Fruit fly (Drosophila melanogaster) whole organism, embryonic: Measurements from ENCODE around the gene CG4297.

Source experiments
- Adf1 ChIP-seq: fragments of 200-800 bp; sonication (Bioruptor generic); IDR thresholded peaks from 2 replicates; pipeline ENCODE4 v1.3.6; 2022; ENCODE audit warnings: missing biosample characterization, missing genetic modification characterization
- CG10431 ChIP-seq: fragments of 200-800 bp; sonication (Bioruptor generic); optimal IDR thresholded peaks from 3 replicates; lab custom pipeline; 2018; ENCODE audit warnings: missing biosample characterization, mild to moderate bottlenecking, missing genetic modification characterization
- CG10959 ChIP-seq: fragments of 200-800 bp; sonication (Bioruptor generic); IDR thresholded peaks from 2 replicates; pipeline ENCODE4 v1.3.6; 2022; ENCODE audit warnings: missing biosample characterization, missing genetic modification characterization
- CG10979 ChIP-seq: fragments of 200-800 bp; sonication (Bioruptor generic); optimal IDR thresholded peaks from 2 replicates; lab custom pipeline; 2018; ENCODE audit warnings: missing biosample characterization, mild to moderate bottlenecking, missing genetic modification characterization, moderate library complexity
- CG11093 ChIP-seq: fragments of 200-800 bp; sonication (Bioruptor generic); IDR thresholded peaks from 3 replicates; pipeline ENCODE4 v1.3.6; 2022; ENCODE audit warnings: missing biosample characterization, missing genetic modification characterization
- CG12071 ChIP-seq: fragments of 200-800 bp; sonication (Bioruptor generic); optimal IDR thresholded peaks from 3 replicates; lab custom pipeline; 2018; ENCODE audit warnings: missing biosample characterization, mild to moderate bottlenecking, missing genetic modification characterization
- CG12219 ChIP-seq: fragments of 200-800 bp; sonication (Bioruptor generic); optimal IDR thresholded peaks from 3 replicates; lab custom pipeline; 2018; ENCODE audit warnings: missing biosample characterization, mild to moderate bottlenecking, missing genetic modification characterization
- CG13296 ChIP-seq: fragments of 200-800 bp; sonication (Bioruptor generic); optimal IDR thresholded peaks from 3 replicates; lab custom pipeline; 2018; ENCODE audit warnings: missing biosample characterization, mild to moderate bottlenecking, missing genetic modification characterization
- CG13894 ChIP-seq: fragments of 200-800 bp; sonication (Bioruptor generic); optimal IDR thresholded peaks from 3 replicates; lab custom pipeline; 2018; ENCODE audit warnings: missing biosample characterization, mild to moderate bottlenecking, missing genetic modification characterization, moderate library complexity
- CG14441 ChIP-seq: fragments of 200-800 bp; sonication (Bioruptor generic); IDR thresholded peaks from 2 replicates; pipeline ENCODE4 v1.3.6; 2022; ENCODE audit warnings: missing biosample characterization, missing genetic modification characterization
- CG15479 ChIP-seq: fragments of 200-800 bp; sonication (Bioruptor generic); optimal IDR thresholded peaks from 3 replicates; lab custom pipeline; 2019; ENCODE audit warnings: missing biosample characterization, mild to moderate bottlenecking, missing genetic modification characterization, moderate library complexity
- CG2199 ChIP-seq: fragments of 200-800 bp; sonication (Bioruptor generic); IDR thresholded peaks from 3 replicates; pipeline ENCODE4 v1.3.6; 2022; ENCODE audit warnings: missing biosample characterization, missing genetic modification characterization
- CG4328 ChIP-seq: fragments of 200-800 bp; sonication (Bioruptor generic); optimal IDR thresholded peaks from 3 replicates; lab custom pipeline; 2017; ENCODE audit warnings: missing biosample characterization, missing genetic modification reagents, missing genetic modification characterization
- CG4424 ChIP-seq: fragments of 200-800 bp; sonication (Bioruptor generic); optimal IDR thresholded peaks from 3 replicates; lab custom pipeline; 2016; ENCODE audit warnings: missing biosample characterization, missing genetic modification characterization
- CG4617 ChIP-seq: fragments of 200-800 bp; sonication (Bioruptor generic); optimal IDR thresholded peaks from 3 replicates; lab custom pipeline; 2016; ENCODE audit warnings: missing biosample characterization, missing genetic modification characterization, borderline replicate concordance
- CG4730 ChIP-seq: fragments of 200-800 bp; sonication (Bioruptor generic); IDR thresholded peaks from 2 replicates; pipeline ENCODE4 v1.3.6; 2022; ENCODE audit warnings: missing biosample characterization, missing genetic modification characterization
- CG7556 ChIP-seq: fragments of 200-800 bp; sonication (Bioruptor generic); optimal IDR thresholded peaks from 2 replicates; lab custom pipeline; 2017; ENCODE audit warnings: missing biosample characterization, mild to moderate bottlenecking, missing genetic modification characterization
- CG7928 ChIP-seq: fragments of 200-800 bp; sonication (Bioruptor generic); optimal IDR thresholded peaks from 2 replicates; lab custom pipeline; 2017; ENCODE audit warnings: missing biosample characterization, mild to moderate bottlenecking, missing genetic modification characterization
- CG8765 ChIP-seq: fragments of 200-800 bp; sonication (Bioruptor generic); IDR thresholded peaks from 2 replicates; pipeline ENCODE4 v1.3.6; 2022; ENCODE audit warnings: missing biosample characterization, missing genetic modification characterization
- CG9727 ChIP-seq: fragments of 200-800 bp; sonication (Bioruptor generic); optimal IDR thresholded peaks from 3 replicates; lab custom pipeline; 2017; ENCODE audit warnings: missing biosample characterization, mild to moderate bottlenecking, missing genetic modification characterization
- Dad ChIP-seq: fragments of 200-800 bp; sonication (Bioruptor generic); optimal IDR thresholded peaks from 3 replicates; lab custom pipeline; 2016; ENCODE audit warnings: missing biosample characterization, missing genetic modification characterization
- Dip3 ChIP-seq: fragments of 200-800 bp; sonication (Bioruptor generic); optimal IDR thresholded peaks from 3 replicates; lab custom pipeline; 2016; ENCODE audit warnings: missing biosample characterization, missing genetic modification characterization
- Doc2 ChIP-seq: fragments of 200-800 bp; sonication (Bioruptor generic); IDR thresholded peaks from 2 replicates; pipeline ENCODE4 v1.3.6; 2022; ENCODE audit warnings: missing biosample characterization, missing genetic modification characterization
- Lim3 ChIP-seq: fragments of 200-800 bp; sonication (Bioruptor generic); IDR thresholded peaks from 2 replicates; pipeline ENCODE4 v1.3.6; 2022; ENCODE audit warnings: missing biosample characterization, missing genetic modification characterization
- MBD-R2 ChIP-seq: fragments of 200-800 bp; sonication (Bioruptor generic); IDR thresholded peaks from 2 replicates; pipeline ENCODE4 v1.3.6; 2022; ENCODE audit warnings: missing biosample characterization, missing genetic modification characterization
- MESR4 ChIP-seq: fragments of 200-800 bp; sonication (Bioruptor generic); optimal IDR thresholded peaks from 2 replicates; lab custom pipeline; 2018; ENCODE audit warnings: missing biosample characterization, mild to moderate bottlenecking, missing genetic modification characterization, moderate library complexity
- Mrtf ChIP-seq: fragments of 200-800 bp; sonication (Bioruptor generic); IDR thresholded peaks from 3 replicates; pipeline ENCODE4 v1.3.6; 2022; ENCODE audit warnings: missing biosample characterization, missing genetic modification characterization
- Nf-YC ChIP-seq: fragments of 200-800 bp; optimal IDR thresholded peaks from 3 replicates; lab custom pipeline; 2019; ENCODE audit warnings: missing biosample characterization, mild to moderate bottlenecking, missing genetic modification characterization, moderate library complexity
- NfI ChIP-seq: fragments of 200-800 bp; sonication (Bioruptor generic); optimal IDR thresholded peaks from 3 replicates; lab custom pipeline; 2018; ENCODE audit warnings: missing biosample characterization, mild to moderate bottlenecking, missing genetic modification characterization, moderate library complexity
- Poxn ChIP-seq: fragments of 200-800 bp; sonication (Bioruptor generic); IDR thresholded peaks from 2 replicates; pipeline ENCODE4 v1.3.6; 2022; ENCODE audit warnings: missing biosample characterization, missing genetic modification characterization
- Ptx1 ChIP-seq: fragments of 200-800 bp; sonication (Bioruptor generic); IDR thresholded peaks from 2 replicates; pipeline ENCODE4 v1.3.6; 2022; ENCODE audit warnings: missing biosample characterization, missing genetic modification characterization
- Six4 ChIP-seq: fragments of 200-800 bp; sonication (Bioruptor generic); optimal IDR thresholded peaks from 2 replicates; lab custom pipeline; 2016; ENCODE audit warnings: missing biosample characterization, missing genetic modification characterization
- Sry-δ ChIP-seq: fragments of 200-800 bp; sonication (Bioruptor generic); optimal IDR thresholded peaks from 2 replicates; lab custom pipeline; 2016; ENCODE audit warnings: missing biosample characterization, missing genetic modification characterization
- TFAM ChIP-seq: fragments of 200-800 bp; sonication (Bioruptor generic); optimal IDR thresholded peaks from 2 replicates; lab custom pipeline; 2017; ENCODE audit warnings: missing biosample characterization, missing genetic modification characterization, inconsistent platforms
- ase ChIP-seq: fragments of 200-800 bp; sonication (Bioruptor generic); IDR thresholded peaks from 3 replicates; pipeline ENCODE4 v1.3.6; 2022; ENCODE audit warnings: missing biosample characterization, missing genetic modification characterization
- ash1 ChIP-seq: fragments of 200-800 bp; sonication (Bioruptor generic); optimal IDR thresholded peaks from 2 replicates; lab custom pipeline; 2018; ENCODE audit warnings: missing biosample characterization, mild to moderate bottlenecking, missing genetic modification characterization
- bcd ChIP-seq: fragments of 200-800 bp; sonication (Bioruptor generic); optimal IDR thresholded peaks from 2 replicates; lab custom pipeline; 2017; ENCODE audit warnings: missing biosample characterization, mild to moderate bottlenecking, missing genetic modification characterization
- btn ChIP-seq: fragments of 200-800 bp; sonication (Bioruptor generic); optimal IDR thresholded peaks from 2 replicates; lab custom pipeline; 2016; ENCODE audit warnings: missing biosample characterization, missing genetic modification characterization
- cg ChIP-seq: fragments of 200-800 bp; sonication (Bioruptor generic); optimal IDR thresholded peaks from 3 replicates; lab custom pipeline; 2019; ENCODE audit warnings: missing biosample characterization, mild to moderate bottlenecking, missing genetic modification characterization, moderate library complexity
- cwo ChIP-seq: fragments of 200-800 bp; sonication (Bioruptor generic); optimal IDR thresholded peaks from 3 replicates; lab custom pipeline; 2017; ENCODE audit warnings: missing biosample characterization, missing genetic modification characterization, mild to moderate bottlenecking, moderate library complexity, missing genetic modification reagents
- grau ChIP-seq: fragments of 200-800 bp; optimal IDR thresholded peaks from 3 replicates; lab custom pipeline; 2019; ENCODE audit warnings: missing biosample characterization, mild to moderate bottlenecking, missing genetic modification characterization, moderate library complexity
- gsb ChIP-seq: fragments of 200-800 bp; sonication (Bioruptor generic); IDR thresholded peaks from 2 replicates; pipeline ENCODE4 v1.3.6; 2022; ENCODE audit warnings: missing biosample characterization, missing genetic modification characterization
- jigr1 ChIP-seq: fragments of 200-800 bp; sonication (Bioruptor generic); IDR thresholded peaks from 3 replicates; pipeline ENCODE4 v1.3.6; 2022; ENCODE audit warnings: missing biosample characterization, missing genetic modification characterization
- luna ChIP-seq: fragments of 200-800 bp; sonication (Bioruptor generic); optimal IDR thresholded peaks from 2 replicates; lab custom pipeline; 2016; ENCODE audit warnings: missing biosample characterization, missing genetic modification characterization
- mirr ChIP-seq: fragments of 200-800 bp; sonication (Bioruptor generic); optimal IDR thresholded peaks from 3 replicates; lab custom pipeline; 2018; ENCODE audit warnings: missing biosample characterization, mild to moderate bottlenecking, missing genetic modification characterization
- pita ChIP-seq: fragments of 200-800 bp; sonication (Bioruptor generic); optimal IDR thresholded peaks from 2 replicates; lab custom pipeline; 2017; ENCODE audit warnings: missing biosample characterization, mild to moderate bottlenecking, missing genetic modification characterization
- sim ChIP-seq: fragments of 200-800 bp; sonication (Bioruptor generic); IDR thresholded peaks from 2 replicates; pipeline ENCODE4 v1.3.6; 2022; ENCODE audit warnings: missing biosample characterization, missing genetic modification characterization
- sna ChIP-seq: fragments of 200-800 bp; sonication (Bioruptor generic); IDR thresholded peaks from 2 replicates; pipeline ENCODE4 v1.3.6; 2022; ENCODE audit warnings: missing biosample characterization, missing genetic modification characterization; ENCODE audit not compliant: partially characterized antibody
- ttk ChIP-seq: fragments of 200-800 bp; sonication (Bioruptor generic); IDR thresholded peaks from 2 replicates; pipeline ENCODE4 v2.1.2; 2022; ENCODE audit warnings: missing biosample characterization, missing genetic modification characterization
- wor ChIP-seq: fragments of 200-800 bp; sonication (Bioruptor generic); IDR thresholded peaks from 2 replicates; pipeline ENCODE4 v1.3.6; 2022; ENCODE audit warnings: missing biosample characterization, missing genetic modification characterization
- zen ChIP-seq: fragments of 200-800 bp; sonication (Bioruptor generic); optimal IDR thresholded peaks from 3 replicates; lab custom pipeline; 2018; ENCODE audit warnings: missing biosample characterization, mild to moderate bottlenecking, missing genetic modification characterization, moderate library complexity

CG4297 gene

dm6 chr2L:419620-420184, 52.3 kb downstream of the CG4297 start, which contains the start of the genes CG13690 and RpLP1 (continued):
- peak; percentile 58 for TF ChIP-seq Dad (GFP tag; lab: Kevin White, UChicago)
- peak; percentile 85 for TF ChIP-seq bcd
- TF ChIP-seq btn (GFP tag; lab: Kevin White, UChicago) = no peak
- no peak for TF ChIP-seq pita (GFP tag; lab: Kevin White, UChicago)
- TF ChIP-seq CG12071 (GFP tag; lab: Kevin White, UChicago) = peak; percentile 82
- TF ChIP-seq cg (GFP tag; lab: Kevin White, UChicago) = no peak
- peak; percentile 93 for TF ChIP-seq CG9727 (GFP tag; lab: Kevin White, UChicago)
- peak; percentile 62 for TF ChIP-seq CG7556 (GFP tag; lab: Kevin White, UChicago)
- TF ChIP-seq cwo (GFP tag; lab: Kevin White, UChicago) = peak; percentile 44
- TF ChIP-seq Six4 (GFP tag; lab: Kevin White, UChicago) = peak; percentile 35
- TF ChIP-seq Mrtf (GFP tag; lab: Robert Waterston, UW) = no peak
- peak; percentile 58 for TF ChIP-seq gsb (GFP tag; lab: Robert Waterston, UW)
- TF ChIP-seq Nf-YC (tag; lab: Kevin White, UChicago) = peak; percentile 71
- peak; percentile 87 for TF ChIP-seq CG13296 (GFP tag; lab: Kevin White, UChicago)
- TF ChIP-seq CG15479 = peak; percentile 29
- peak; percentile 67 for TF ChIP-seq CG4424
- TF ChIP-seq Adf1 (GFP tag; lab: Robert Waterston, UW) = 0 out of 2 replicates have a peak, but pooled peaks have one; percentile 19
- TF ChIP-seq luna (GFP tag; lab: Kevin White, UChicago) = peak; percentile 66
- TF ChIP-seq CG14441 = no peak
- peak; percentile 89 for TF ChIP-seq CG4328
- no peak for TF ChIP-seq Doc2 (GFP tag; lab: Robert Waterston, UW)
- TF ChIP-seq MESR4 (GFP tag; lab: Kevin White, UChicago) = peak; percentile 99
- peak; percentile 81 for TF ChIP-seq CG10431 (GFP tag; lab: Kevin White, UChicago)
- peak; percentile 8; the same call in 1 of the 2 replicates for TF ChIP-seq MBD-R2 (GFP tag; lab: Robert Waterston, UW)
- no peak for TF ChIP-seq ash1 (GFP tag; lab: Kevin White, UChicago)
- peak; percentile 77 for TF ChIP-seq mirr (GFP tag; lab: Kevin White, UChicago)
- TF ChIP-seq CG2199 = no peak
- no peak for TF ChIP-seq CG10959 (GFP tag; lab: Robert Waterston, UW)
- no peak for TF ChIP-seq wor (GFP tag; lab: Robert Waterston, UW)
- peak; percentile 66 for TF ChIP-seq CG10979 (tag; lab: Kevin White, UChicago)
- no peak for TF ChIP-seq ttk
- peak; percentile 49 for TF ChIP-seq zen (tag; lab: Kevin White, UChicago)
- peak; percentile 51; the same call in 1 of the 2 replicates for TF ChIP-seq sim (GFP tag; lab: Robert Waterston, UW)
- no peak for TF ChIP-seq jigr1
- TF ChIP-seq Lim3 (GFP tag; lab: Robert Waterston, UW) = no peak
- TF ChIP-seq Dip3 (GFP tag; lab: Kevin White, UChicago) = peak; percentile 56
- no peak for TF ChIP-seq Ptx1 (GFP tag; lab: Robert Waterston, UW)
- peak; percentile 81 for TF ChIP-seq NfI (GFP tag; lab: Kevin White, UChicago)
- TF ChIP-seq CG4730 (GFP tag; lab: Robert Waterston, UW) = no peak
- TF ChIP-seq grau (tag; lab: Kevin White, UChicago) = peak; percentile 74
- 0 out of 2 replicates have a peak, but pooled peaks have one; percentile 17 for TF ChIP-seq sna (GFP tag; lab: Robert Waterston, UW)
- peak; percentile 15 for TF ChIP-seq CG4617 (GFP tag; lab: Kevin White, UChicago)
- TF ChIP-seq TFAM = peak; percentile 70
- no peak for TF ChIP-seq CG8765
- TF ChIP-seq CG13894 (tag; lab: Kevin White, UChicago) = peak; percentile 64
- TF ChIP-seq CG11093 = no peak
- TF ChIP-seq Sry-δ (GFP tag; lab: Kevin White, UChicago) = peak; percentile 58
- TF ChIP-seq ase = no peak; the same call in 2 of the 3 replicates
- no peak for TF ChIP-seq Poxn (GFP tag; lab: Robert Waterston, UW)
- peak; percentile 68 for TF ChIP-seq CG7928 (GFP tag; lab: Kevin White, UChicago)
- TF ChIP-seq CG12219 (GFP tag; lab: Kevin White, UChicago) = peak; percentile 77
